Worm (Caenorhabditis elegans) whole organism, midembryonic: ENCODE measurements around the gene C18A11.1.

Source experiments
- T22C8.4 ChIP-seq: fragments of 200-800 bp; sonication (Bioruptor generic); IDR thresholded peaks from 2 replicates; pipeline ENCODE4 v1.3.6; 2022; ENCODE audit warnings: missing genetic modification characterization, missing compliant biosample characterization
- cog-1 ChIP-seq: sonication (generic microtip); optimal IDR thresholded peaks from 2 replicates; lab custom pipeline; 2016; ENCODE audit warnings: missing genetic modification characterization, missing compliant biosample characterization
- flt-1 ChIP-seq: fragments of 200-800 bp; sonication (Bioruptor generic); IDR thresholded peaks from 2 replicates; pipeline ENCODE4 v1.3.6; 2022; ENCODE audit warnings: missing genetic modification characterization, missing compliant biosample characterization
- klf-2 ChIP-seq: fragments of 200-800 bp; sonication (Bioruptor generic); conservative IDR thresholded peaks from 2 replicates; pipeline ENCODE4 v1.3.6; 2022; ENCODE audit warnings: missing genetic modification reagents, missing genetic modification characterization, missing compliant biosample characterization
- med-1 ChIP-seq: sonication (generic microtip); optimal IDR thresholded peaks from 2 replicates; lab custom pipeline; 2017; ENCODE audit warnings: missing genetic modification characterization, mild to moderate bottlenecking, missing compliant biosample characterization, antibody characterized with exemption, missing genetic modification reagents; ENCODE audit not compliant: insufficient read depth
- ref-1 ChIP-seq: fragments of 200-800 bp; sonication (Bioruptor generic); conservative IDR thresholded peaks from 2 replicates; pipeline ENCODE4 v1.3.6; 2022; ENCODE audit warnings: missing genetic modification reagents, missing genetic modification characterization, missing compliant biosample characterization
- tab-1 ChIP-seq: fragments of 200-800 bp; sonication (Bioruptor generic); IDR thresholded peaks from 2 replicates; pipeline ENCODE4 v1.3.6; 2022; ENCODE audit warnings: missing genetic modification characterization, missing compliant biosample characterization
- ztf-23 ChIP-seq: fragments of 200-800 bp; sonication (Bioruptor generic); IDR thresholded peaks from 2 replicates; pipeline ENCODE4 v1.3.6; 2022; ENCODE audit warnings: missing genetic modification reagents, missing genetic modification characterization, missing compliant biosample characterization
- ztf-29 ChIP-seq: fragments of 200-800 bp; sonication (Bioruptor generic); IDR thresholded peaks from 2 replicates; pipeline ENCODE4 v1.3.6; 2022; ENCODE audit warnings: missing genetic modification reagents, missing genetic modification characterization, missing compliant biosample characterization

ce11 chrX:8083919-8084318, 14.8 kb downstream of the C18A11.1 start, which contains the start of gene K07E3.4:
- TF ChIP-seq flt-1 (GFP tag; lab: Robert Waterston, UW) (no peak), cog-1 (tag; lab: Kevin White, UChicago) (no peak), med-1 (GFP tag; lab: Kevin White, UChicago) (no peak), klf-2 (GFP tag; lab: Robert Waterston, UW) (no peak), ztf-23 (GFP tag; lab: Robert Waterston, UW) (no peak), ref-1 (GFP tag; lab: Robert Waterston, UW) (no peak), tab-1 (GFP tag; lab: Robert Waterston, UW) (no peak), ztf-29 (GFP tag; lab: Robert Waterston, UW) (no peak), T22C8.4 (no peak)
